Fruit fly (Drosophila melanogaster) whole organism, embryonic: ENCODE results near the gene REG.

Experiments used
- CG10147 ChIP-seq: fragments of 200-800 bp; sonication (Bioruptor generic); optimal IDR thresholded peaks from 2 replicates; lab custom pipeline; 2019; ENCODE audit warnings: missing biosample characterization, mild to moderate bottlenecking, missing genetic modification characterization, moderate library complexity
- CG12769 ChIP-seq: fragments of 200-800 bp; sonication (Bioruptor generic); optimal IDR thresholded peaks from 2 replicates; lab custom pipeline; 2019; ENCODE audit warnings: missing biosample characterization, mild to moderate bottlenecking, missing genetic modification characterization, moderate library complexity
- CG16813 ChIP-seq: fragments of 200-800 bp; sonication (Bioruptor generic); IDR thresholded peaks from 3 replicates; pipeline ENCODE4 v1.3.6; 2022; ENCODE audit warnings: missing biosample characterization, missing genetic modification characterization; ENCODE audit not compliant: partially characterized antibody
- CG2129 ChIP-seq: fragments of 200-800 bp; sonication (Bioruptor generic); IDR thresholded peaks from 2 replicates; pipeline ENCODE4 v1.3.6; 2022; ENCODE audit warnings: missing biosample characterization, missing genetic modification characterization; ENCODE audit not compliant: partially characterized antibody
- CG30431 ChIP-seq: fragments of 200-800 bp; sonication (Bioruptor generic); optimal IDR thresholded peaks from 2 replicates; lab custom pipeline; 2017; ENCODE audit warnings: missing biosample characterization, missing genetic modification characterization
- CG3065 ChIP-seq: fragments of 200-800 bp; sonication (Bioruptor generic); optimal IDR thresholded peaks from 2 replicates; lab custom pipeline; 2016; ENCODE audit warnings: missing biosample characterization, missing genetic modification characterization
- CG6175 ChIP-seq: fragments of 200-800 bp; sonication (Bioruptor generic); IDR thresholded peaks from 3 replicates; pipeline ENCODE4 v1.3.6; 2022; ENCODE audit warnings: missing biosample characterization, missing genetic modification characterization
- CG6654 ChIP-seq: fragments of 200-800 bp; sonication (Bioruptor generic); optimal IDR thresholded peaks from 2 replicates; lab custom pipeline; 2017; ENCODE audit warnings: missing biosample characterization, mild to moderate bottlenecking, missing genetic modification characterization
- CG6791 ChIP-seq: fragments of 200-800 bp; sonication (Bioruptor generic); IDR thresholded peaks from 3 replicates; pipeline ENCODE4 v1.3.6; 2022; ENCODE audit warnings: missing biosample characterization, missing genetic modification characterization; ENCODE audit not compliant: partially characterized antibody
- CG7357 ChIP-seq: fragments of 200-800 bp; sonication (Bioruptor generic); IDR thresholded peaks from 3 replicates; pipeline ENCODE4 v1.3.6; 2022; ENCODE audit warnings: missing biosample characterization, missing genetic modification characterization
- CG7786 ChIP-seq: fragments of 200-800 bp; sonication (Bioruptor generic); optimal IDR thresholded peaks from 2 replicates; lab custom pipeline; 2016; ENCODE audit warnings: missing biosample characterization, missing genetic modification characterization
- CG9437 ChIP-seq: fragments of 200-800 bp; sonication (Bioruptor generic); optimal IDR thresholded peaks from 2 replicates; lab custom pipeline; 2018; ENCODE audit warnings: missing biosample characterization, mild to moderate bottlenecking, missing genetic modification characterization
- CG9932 ChIP-seq: fragments of 200-800 bp; sonication (Bioruptor generic); IDR thresholded peaks from 2 replicates; pipeline ENCODE4 v1.3.6; 2022; ENCODE audit warnings: missing biosample characterization, missing genetic modification characterization
- Dp ChIP-seq: fragments of 200-800 bp; sonication (Bioruptor generic); optimal IDR thresholded peaks from 2 replicates; lab custom pipeline; 2018; ENCODE audit warnings: missing biosample characterization, mild to moderate bottlenecking, missing genetic modification characterization, moderate library complexity
- Dref ChIP-seq: fragments of 200-800 bp; sonication (Bioruptor generic); IDR thresholded peaks from 2 replicates; pipeline ENCODE4 v1.3.6; 2022; ENCODE audit warnings: missing biosample characterization, missing genetic modification characterization
- Eip74EF ChIP-seq, 2 experiments: fragments of 200-800 bp in 1 of 2; fragments of >200 bp in 1 of 2; sonication (Bioruptor generic) in 1 of 2; optimal IDR thresholded peaks; 2 replicates each; lab custom pipeline; 2017 to 2019; ENCODE audit warnings: missing biosample characterization in 2 of 2, missing genetic modification characterization in 2 of 2, mild to moderate bottlenecking in 1 of 2, moderate library complexity in 1 of 2
- HLHmδ ChIP-seq: fragments of 200-800 bp; sonication (Bioruptor generic); optimal IDR thresholded peaks from 2 replicates; lab custom pipeline; 2018; ENCODE audit warnings: missing biosample characterization, mild to moderate bottlenecking, missing genetic modification characterization, moderate library complexity
- MBD-R2 ChIP-seq: fragments of 200-800 bp; sonication (Bioruptor generic); IDR thresholded peaks from 2 replicates; pipeline ENCODE4 v1.3.6; 2022; ENCODE audit warnings: missing biosample characterization, missing genetic modification characterization
- Mad ChIP-seq: fragments of 200-800 bp; sonication (Bioruptor generic); optimal IDR thresholded peaks from 2 replicates; lab custom pipeline; 2016; ENCODE audit warnings: missing biosample characterization, missing genetic modification characterization
- Med ChIP-seq: fragments of 200-800 bp; sonication (Bioruptor generic); peaks from one replicate; lab custom pipeline; 2016; ENCODE audit warnings: missing biosample characterization, missing genetic modification characterization, mild to moderate bottlenecking, inconsistent platforms, moderate library complexity
- NK7.1 ChIP-seq: fragments of 200-800 bp; sonication (Bioruptor generic); optimal IDR thresholded peaks from 3 replicates; lab custom pipeline; 2016; ENCODE audit warnings: missing biosample characterization, missing genetic modification characterization
- Rx ChIP-seq: fragments of 200-800 bp; sonication (Bioruptor generic); IDR thresholded peaks from 2 replicates; pipeline ENCODE4 v1.3.6; 2022; ENCODE audit warnings: missing biosample characterization, missing genetic modification characterization
- Scr ChIP-seq: fragments of 200-800 bp; sonication (Bioruptor generic); IDR thresholded peaks from 2 replicates; pipeline ENCODE4 v1.3.6; 2022; ENCODE audit warnings: missing biosample characterization, missing genetic modification characterization; ENCODE audit not compliant: partially characterized antibody
- Sin3A ChIP-seq: fragments of >200 bp; optimal IDR thresholded peaks from 2 replicates; lab custom pipeline; 2018
- Sry-β ChIP-seq: fragments of 200-800 bp; sonication (Bioruptor generic); optimal IDR thresholded peaks from 2 replicates; lab custom pipeline; 2018; ENCODE audit warnings: missing biosample characterization, mild to moderate bottlenecking, missing genetic modification characterization, moderate library complexity
- Trl ChIP-seq, 3 experiments: fragments of >200 bp in 2 of 3; fragments of 200-800 bp in 1 of 3; sonication (Bioruptor generic) in 1 of 3; optimal IDR thresholded peaks; 2 replicates in 1 of 3; 3 replicates in 2 of 3; lab custom pipeline; 2016 to 2017; ENCODE audit warnings: missing biosample characterization in 1 of 3, missing genetic modification characterization in 1 of 3
- Usf ChIP-seq: fragments of 200-800 bp; sonication (Bioruptor generic); optimal IDR thresholded peaks from 2 replicates; lab custom pipeline; 2017; ENCODE audit warnings: missing genotype, missing biosample characterization, missing genetic modification characterization
- Xrp1 ChIP-seq: fragments of 200-800 bp; sonication (Bioruptor generic); IDR thresholded peaks from 2 replicates; pipeline ENCODE4 v1.3.6; 2022; ENCODE audit warnings: missing biosample characterization, missing genetic modification characterization
- bbx ChIP-seq: fragments of 200-800 bp; sonication (Bioruptor generic); IDR thresholded peaks from 2 replicates; pipeline ENCODE4 v1.3.6; 2022; ENCODE audit warnings: missing biosample characterization, missing genetic modification characterization; ENCODE audit not compliant: partially characterized antibody
- chinmo ChIP-seq: fragments of 200-800 bp; sonication (Bioruptor generic); IDR thresholded peaks from 4 replicates; pipeline ENCODE4 v1.3.6; 2022; ENCODE audit warnings: missing biosample characterization, missing genetic modification characterization; ENCODE audit not compliant: partially characterized antibody
- ci ChIP-seq: fragments of 200-800 bp; sonication (Bioruptor generic); IDR thresholded peaks from 3 replicates; pipeline ENCODE4 v1.3.6; 2022; ENCODE audit warnings: missing biosample characterization, missing genetic modification characterization
- danr ChIP-seq: fragments of 200-800 bp; sonication (Bioruptor generic); IDR thresholded peaks from 2 replicates; pipeline ENCODE4 v1.3.6; 2022; ENCODE audit warnings: missing biosample characterization, missing genetic modification characterization
- ewg ChIP-seq: fragments of 200-800 bp; sonication (Bioruptor generic); optimal IDR thresholded peaks from 3 replicates; lab custom pipeline; 2017; ENCODE audit warnings: mild to moderate bottlenecking, missing biosample characterization, missing genetic modification reagents, missing genetic modification characterization
- ftz-f1 ChIP-seq: fragments of 200-800 bp; sonication (Bioruptor generic); optimal IDR thresholded peaks from 2 replicates; lab custom pipeline; 2016; ENCODE audit warnings: missing biosample characterization, missing genetic modification characterization
- inv ChIP-seq: fragments of 200-800 bp; sonication (Bioruptor generic); IDR thresholded peaks from 2 replicates; pipeline ENCODE4 v1.3.6; 2022; ENCODE audit warnings: missing biosample characterization, missing genetic modification characterization; ENCODE audit not compliant: partially characterized antibody
- kah ChIP-seq: fragments of 200-800 bp; sonication (Bioruptor generic); optimal IDR thresholded peaks from 2 replicates; lab custom pipeline; 2018; ENCODE audit warnings: missing biosample characterization, mild to moderate bottlenecking, missing genetic modification characterization
- ken ChIP-seq: fragments of 200-800 bp; sonication (Bioruptor generic); IDR thresholded peaks from 3 replicates; pipeline ENCODE4 v1.3.6; 2022; ENCODE audit warnings: missing biosample characterization, missing genetic modification characterization
- knrl ChIP-seq: fragments of 200-800 bp; sonication (Bioruptor generic); IDR thresholded peaks from 3 replicates; pipeline ENCODE4 v1.3.6; 2022; ENCODE audit warnings: missing biosample characterization, missing genetic modification characterization; ENCODE audit not compliant: partially characterized antibody
- maf-S ChIP-seq: fragments of 200-800 bp; sonication (Bioruptor generic); optimal IDR thresholded peaks from 2 replicates; lab custom pipeline; 2016; ENCODE audit warnings: missing biosample characterization, missing genetic modification characterization
- oc ChIP-seq: fragments of 200-800 bp; sonication (Bioruptor generic); optimal IDR thresholded peaks from 2 replicates; lab custom pipeline; 2018; ENCODE audit warnings: missing biosample characterization, mild to moderate bottlenecking, missing genetic modification characterization, moderate library complexity
- onecut ChIP-seq: fragments of 200-800 bp; sonication (Bioruptor generic); IDR thresholded peaks from 2 replicates; pipeline ENCODE4 v1.3.6; 2022; ENCODE audit warnings: missing biosample characterization, missing genetic modification characterization
- pros ChIP-seq: fragments of 200-800 bp; sonication (Bioruptor generic); optimal IDR thresholded peaks from 3 replicates; lab custom pipeline; 2019; ENCODE audit warnings: missing biosample characterization, mild to moderate bottlenecking, missing genetic modification characterization, moderate library complexity
- sr ChIP-seq: fragments of 200-800 bp; sonication (Bioruptor generic); IDR thresholded peaks from 3 replicates; pipeline ENCODE4 v1.3.6; 2022; ENCODE audit warnings: missing biosample characterization, missing genetic modification characterization
- zen2 ChIP-seq: fragments of 200-800 bp; sonication (Bioruptor generic); IDR thresholded peaks from 3 replicates; pipeline ENCODE4 v1.3.6; 2022; ENCODE audit warnings: missing biosample characterization, missing genetic modification characterization; ENCODE audit not compliant: partially characterized antibody

Gene REG

dm6 chrX:13184178-13184577 is 27.9 kb upstream of the REG start, which contains the start of gene CG32641:
TSS of gene CG32641 (plus strand) at chrX:13184478.
- TF ChIP-seq Dref (GFP tag; lab: Robert Waterston, UW) (peak; percentile 44; the same call in 1 of the 2 replicates), CG2129 (GFP tag; lab: Robert Waterston, UW) (0 out of 2 replicates have a peak, but pooled peaks have one; percentile 10), CG16813 (GFP tag; lab: Robert Waterston, UW) (0 out of 3 replicates have a peak, but pooled peaks have one; percentile 23), CG6791 (GFP tag; lab: Robert Waterston, UW) (0 out of 3 replicates have a peak, but pooled peaks have one; percentile 47), CG7357 (GFP tag; lab: Robert Waterston, UW) (0 out of 3 replicates have a peak, but pooled peaks have one; percentile 45), zen2 (GFP tag; lab: Robert Waterston, UW) (peak; percentile 45; the same call in 1 of the 3 replicates), Xrp1 (GFP tag; lab: Robert Waterston, UW) (peak; percentile 23; the same call in 1 of the 2 replicates), Scr (GFP tag; lab: Robert Waterston, UW) (0 out of 2 replicates have a peak, but pooled peaks have one; percentile 32), chinmo (0 out of 4 replicates have a peak, but pooled peaks have one; percentile 13), MBD-R2 (GFP tag; lab: Robert Waterston, UW) (peak; percentile 9; the same call in 1 of the 2 replicates), onecut (GFP tag; lab: Robert Waterston, UW) (0 out of 2 replicates have a peak, but pooled peaks have one; percentile 3), bbx (GFP tag; lab: Robert Waterston, UW) (peak; percentile 61), knrl (GFP tag; lab: Robert Waterston, UW) (peak; percentile 38; the same call in 1 of the 3 replicates), inv (GFP tag; lab: Robert Waterston, UW) (peak; percentile 47; the same call in 1 of the 2 replicates), CG9932 (GFP tag; lab: Robert Waterston, UW) (peak; percentile 38; the same call in 1 of the 2 replicates)

dm6 chrX:13189032-13189431 is 23.1 kb upstream of the REG start, which contains the start of gene Lgr4:
TSS of gene Lgr4 (minus strand) at chrX:13189164.
- TF ChIP-seq Dp (GFP tag; lab: Kevin White, UChicago) (peak; percentile 22), Sin3A (lab: Kevin White, UChicago) (no peak), kah (peak; percentile 41), Rx (GFP tag; lab: Robert Waterston, UW) (no peak), Trl (optimal IDR thresholded peaks at IDR 0.05; lab: Kevin White, UChicago) (no peak), Trl (GFP tag; optimal IDR thresholded peaks at IDR 0.05; lab: Kevin White, UChicago) (no peak), Med (GFP tag; lab: Kevin White, UChicago) (peak; percentile 37), ci (GFP tag; lab: Robert Waterston, UW) (0 out of 3 replicates have a peak, but pooled peaks have one; percentile 35), Eip74EF (GFP tag; optimal IDR thresholded peaks at IDR 0.05; lab: Kevin White, UChicago) (no peak), CG30431 (GFP tag; lab: Kevin White, UChicago) (no peak), pros (GFP tag; lab: Kevin White, UChicago) (no peak), CG7786 (GFP tag; lab: Kevin White, UChicago) (no peak), CG3065 (GFP tag; lab: Kevin White, UChicago) (peak; percentile 5), Mad (GFP tag; lab: Kevin White, UChicago) (no peak), CG10147 (no peak), Sry-β (GFP tag; lab: Kevin White, UChicago) (no peak), oc (tag; lab: Kevin White, UChicago) (no peak), danr (0 out of 2 replicates have a peak, but pooled peaks have one; percentile 23), ftz-f1 (GFP tag; lab: Kevin White, UChicago) (no peak), CG9437 (GFP tag; lab: Kevin White, UChicago) (no peak), ewg (GFP tag; lab: Kevin White, UChicago) (no peak), CG6654 (GFP tag; lab: Kevin White, UChicago) (no peak), NK7.1 (no peak), CG6175 (peak; percentile 65; the same call in 2 of the 3 replicates), Usf (GFP tag; lab: Kevin White, UChicago) (no peak), ken (GFP tag; lab: Robert Waterston, UW) (no peak), CG12769 (tag; lab: Kevin White, UChicago) (no peak), HLHmδ (GFP tag; lab: Kevin White, UChicago) (no peak), maf-S (GFP tag; lab: Kevin White, UChicago) (no peak), sr (GFP tag; lab: Robert Waterston, UW) (0 out of 3 replicates have a peak, but pooled peaks have one; percentile 28)
- TF ChIP-seq, all 482 proteins: peak for 8
